Worm (Caenorhabditis elegans): ENCODE results near the gene cut-1.

The cut-1 gene

DNA sequence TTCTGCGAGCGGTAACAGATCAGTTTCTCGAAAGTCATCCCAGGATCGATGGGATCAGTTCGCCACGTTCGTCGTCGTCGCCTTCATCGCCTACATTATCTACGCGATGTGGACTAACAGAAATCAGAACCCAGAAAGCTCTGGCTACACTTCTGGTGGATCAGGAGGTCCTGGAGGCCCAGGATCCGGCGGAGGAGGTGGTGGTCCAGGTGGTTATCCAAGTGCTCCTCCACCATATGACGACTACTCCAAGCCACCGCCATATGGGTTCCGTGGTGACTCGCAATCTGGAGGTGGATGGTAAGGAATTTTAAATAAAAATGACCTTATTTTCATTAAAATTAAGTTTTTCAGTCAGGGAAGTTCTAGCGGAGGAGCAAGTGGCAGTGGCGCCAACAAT, 28.7 kb upstream of the cut-1 start:
- TF ChIP-seq elt-3 (tag; optimal IDR thresholded peaks at IDR 0.05) (no peak), fkh-2 (tag; optimal IDR thresholded peaks at IDR 0.05) (no peak), skn-1 (tag; optimal IDR thresholded peaks at IDR 0.05) (no peak), jun-1 (tag; optimal IDR thresholded peaks at IDR 0.05) (no peak), R02D3.7 (tag; optimal IDR thresholded peaks at IDR 0.05) (no peak), ztf-11 (tag; optimal IDR thresholded peaks at IDR 0.05) (no peak), nhr-23 (tag; optimal IDR thresholded peaks at IDR 0.05) (no peak), nhr-43 (tag; optimal IDR thresholded peaks at IDR 0.05; ENCODE audit: poor library complexity, severe bottlenecking) (no peak), egl-5 (tag; optimal IDR thresholded peaks at IDR 0.05) (no peak), elt-2 (tag; optimal IDR thresholded peaks at IDR 0.05) (no peak), ceh-82 (tag; optimal IDR thresholded peaks at IDR 0.05) (no peak), lin-39 (tag; optimal IDR thresholded peaks at IDR 0.05) (no peak), aly-2 (tag; optimal IDR thresholded peaks at IDR 0.05) (no peak), ceh-16 (tag; optimal IDR thresholded peaks at IDR 0.05) (no peak)

DNA sequence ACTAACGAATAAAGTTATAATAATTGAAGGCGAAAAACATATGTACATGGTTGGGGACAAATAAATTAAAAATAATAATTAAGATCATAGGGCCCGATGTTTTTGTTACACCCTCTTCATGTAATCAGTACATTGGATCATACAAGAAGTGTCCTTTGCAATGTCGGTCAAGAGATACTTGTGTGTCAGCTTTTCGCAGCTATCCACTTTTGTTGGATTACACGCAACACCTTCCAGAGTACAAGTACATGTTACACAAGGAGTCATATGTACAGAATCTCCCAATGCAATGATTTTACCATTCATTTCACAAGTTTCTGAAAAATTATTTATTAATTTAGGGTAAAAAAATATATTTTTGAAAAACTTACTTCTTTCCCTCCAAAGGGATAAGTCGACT, 28.0 kb upstream of the cut-1 start:
- TF ChIP-seq tbx-2 (tag; optimal IDR thresholded peaks at IDR 0.05) (no peak), nhr-25 (tag; optimal IDR thresholded peaks at IDR 0.05) (no peak), lin-39 (tag; optimal IDR thresholded peaks at IDR 0.05) (no peak), daf-12 (tag; optimal IDR thresholded peaks at IDR 0.05) (no peak), lsy-12 (tag; optimal IDR thresholded peaks at IDR 0.05) (no peak), ceh-28 (tag; optimal IDR thresholded peaks at IDR 0.05) (no peak), ceh-82 (tag; optimal IDR thresholded peaks at IDR 0.05) (no peak)

DNA sequence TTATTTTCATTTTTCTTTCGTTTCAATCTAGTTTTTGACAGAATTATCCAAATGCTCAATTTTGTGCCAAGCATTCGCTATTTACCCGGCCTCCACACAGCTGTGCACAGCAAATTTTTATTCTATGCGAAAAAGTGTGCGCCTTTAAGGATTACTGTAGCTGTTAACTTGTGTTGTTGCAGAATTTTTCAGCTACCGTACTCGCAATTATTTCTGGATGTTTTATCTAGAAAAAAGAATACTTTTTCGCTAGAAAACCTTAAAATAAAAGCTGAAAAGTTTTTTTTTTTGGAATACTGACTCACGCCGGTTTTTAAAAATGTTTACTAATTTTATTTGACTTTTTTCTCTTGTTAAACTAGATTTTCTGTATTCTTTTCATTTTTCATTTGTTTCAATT, 27.4 kb upstream of the cut-1 start:
- TF ChIP-seq skn-1 (tag; optimal IDR thresholded peaks at IDR 0.05) = no peak

DNA sequence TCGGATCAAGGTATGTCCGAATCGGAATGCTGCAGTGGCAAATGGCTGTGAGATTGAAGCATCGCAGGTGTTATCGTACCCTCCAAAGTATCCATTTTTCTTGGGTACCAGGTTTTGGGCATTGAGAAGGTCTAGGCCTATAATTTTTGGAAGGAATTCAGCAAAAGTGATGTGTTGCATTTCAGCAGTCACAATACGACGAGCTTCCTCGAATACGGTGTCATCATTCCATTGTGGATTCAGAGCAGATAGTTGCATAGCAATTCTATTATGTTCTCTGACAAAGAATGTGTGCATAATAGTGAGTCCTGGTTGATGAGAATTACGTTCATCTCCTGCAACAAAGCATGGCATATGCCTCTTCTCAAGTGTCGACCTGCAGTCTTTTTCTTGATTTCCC, 26.0 kb upstream of the cut-1 start:
- TF ChIP-seq nhr-76 (tag; optimal IDR thresholded peaks at IDR 0.05) (no peak), snpc-4 (tag; optimal IDR thresholded peaks at IDR 0.05) (no peak), ceh-82 (tag; optimal IDR thresholded peaks at IDR 0.05) (no peak), skn-1 (tag; optimal IDR thresholded peaks at IDR 0.05) (no peak), ztf-4 (tag; optimal IDR thresholded peaks at IDR 0.05) (no peak), zag-1 (tag; optimal IDR thresholded peaks at IDR 0.05) (no peak), fkh-2 (tag; optimal IDR thresholded peaks at IDR 0.05) (no peak), mdl-1 (tag; optimal IDR thresholded peaks at IDR 0.05) (no peak), nhr-28 (tag; optimal IDR thresholded peaks at IDR 0.05) (no peak), fkh-10 (GFP tag; optimal IDR thresholded peaks at IDR 0.05) (no peak), elt-3 (tag; optimal IDR thresholded peaks at IDR 0.05) (no peak)

DNA sequence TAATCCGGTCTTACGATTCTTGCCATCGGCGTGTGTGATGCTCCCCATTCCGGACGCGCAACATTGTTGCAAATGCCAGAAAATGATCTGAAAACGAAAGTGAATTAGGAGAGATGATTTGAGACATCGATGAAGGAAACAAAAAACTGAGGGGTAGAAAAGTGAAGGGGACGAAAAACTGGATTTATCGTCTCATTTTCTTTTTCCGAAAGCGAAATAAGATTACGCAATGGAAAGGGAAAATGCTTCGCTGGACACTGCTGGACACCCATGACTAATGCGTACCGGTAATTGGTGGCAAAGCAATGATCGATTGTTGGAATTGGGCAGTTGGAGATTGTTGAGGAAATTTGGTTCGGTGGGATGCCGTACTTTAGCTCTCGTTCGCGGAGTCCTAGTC, 22.4 kb upstream of the cut-1 start:
- TF ChIP-seq zag-1 (tag; optimal IDR thresholded peaks at IDR 0.05) (no peak), nhr-25 (tag; optimal IDR thresholded peaks at IDR 0.05) (peak; percentile 29)

DNA sequence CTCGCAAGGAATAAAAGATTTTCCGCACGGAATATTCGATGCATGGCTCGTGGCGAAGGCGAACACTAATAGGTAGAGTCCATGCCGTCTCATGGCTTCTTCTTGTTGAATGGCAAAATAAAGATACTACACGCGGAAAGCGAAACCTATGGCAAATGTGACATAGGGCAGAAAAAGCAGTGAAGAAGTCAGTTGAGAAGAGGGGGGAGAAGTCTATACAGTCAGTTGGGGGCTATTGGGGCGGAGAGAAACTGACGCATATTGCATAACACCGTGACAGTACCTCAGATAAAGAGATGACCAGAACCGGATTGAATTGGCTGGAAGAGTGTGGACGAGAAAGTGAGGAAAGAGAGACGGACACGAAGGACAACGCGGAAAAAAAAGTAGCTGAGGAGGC, 21.5 kb upstream of the cut-1 start, which contains the start of gene T06D8.10:
TSS of gene T06D8.10 (minus strand) at position 101 of the 400 bp plus-strand sequence.
- no peak for TF ChIP-seq egl-27 (tag; optimal IDR thresholded peaks at IDR 0.05)
- TF ChIP-seq nhr-25 (tag; optimal IDR thresholded peaks at IDR 0.05) = peak; percentile 81
- peak; percentile 10 for TF ChIP-seq nhr-43 (tag; optimal IDR thresholded peaks at IDR 0.05; ENCODE audit: poor library complexity, severe bottlenecking)

DNA sequence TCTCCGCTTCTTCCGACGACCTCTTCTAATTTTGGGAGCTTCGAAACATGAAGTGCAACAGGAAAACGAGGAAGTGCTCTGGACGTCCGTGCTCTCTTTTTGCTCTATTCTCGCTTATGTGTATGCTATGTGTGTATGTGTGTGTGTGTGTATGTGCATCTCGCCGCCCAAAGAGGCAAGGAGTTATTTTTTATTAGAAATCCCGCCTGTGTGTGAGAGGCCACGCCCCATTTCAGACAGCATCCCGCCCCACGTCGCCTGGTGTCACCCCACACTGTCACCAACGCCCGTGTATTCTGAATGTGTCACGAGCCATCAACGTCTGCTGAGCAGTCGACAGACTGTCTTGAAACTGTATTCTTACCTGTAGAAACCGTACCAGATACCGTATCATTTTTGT, 13.4 kb upstream of the cut-1 start, which contains the start of gene T05B9.2:
TSS of gene T05B9.2 (plus strand) at position 301 of the 400 bp plus-strand sequence.
- TF ChIP-seq nhr-77 (tag; optimal IDR thresholded peaks at IDR 0.05) (no peak), nhr-11 (tag; optimal IDR thresholded peaks at IDR 0.05) (no peak), fkh-2 (tag; optimal IDR thresholded peaks at IDR 0.05) (no peak), lsy-12 (tag; optimal IDR thresholded peaks at IDR 0.05) (no peak), ceh-16 (tag; optimal IDR thresholded peaks at IDR 0.05) (no peak), hmg-11 (tag; optimal IDR thresholded peaks at IDR 0.05) (no peak)
